Worm (Caenorhabditis elegans): ENCODE results near the gene F53B1.9.

The F53B1.9 gene

DNA sequence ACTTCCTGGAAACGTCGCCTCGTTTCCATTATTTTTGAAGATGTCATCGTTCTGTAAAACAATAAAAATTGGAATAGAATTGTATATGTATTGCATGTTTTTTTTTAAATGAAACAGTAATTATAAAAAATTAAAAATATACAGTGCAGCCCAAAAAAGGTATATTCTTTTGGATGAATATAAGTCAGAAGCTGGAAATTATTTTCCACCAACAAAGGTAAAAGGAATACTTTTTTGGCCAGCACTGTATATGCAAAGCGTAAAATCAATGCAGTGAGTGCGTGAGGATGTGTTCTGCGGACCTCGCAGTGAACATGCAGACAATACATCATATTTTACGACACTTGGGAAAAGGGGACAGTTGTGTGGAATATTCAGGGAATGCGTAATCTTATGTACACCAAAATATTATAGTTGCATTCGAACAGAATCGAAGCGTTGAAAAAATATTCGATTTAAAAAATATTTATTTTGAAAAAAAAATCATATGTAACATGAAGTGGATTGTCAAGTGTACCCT lies 44.8 kb upstream of the F53B1.9 start, which contains the start of gene F48B9.8 (continued):
- no peak for TF ChIP-seq vab-15 (tag; optimal IDR thresholded peaks at IDR 0.05)
- no peak for TF ChIP-seq efl-3 (GFP tag; optimal IDR thresholded peaks at IDR 0.05)
- TF ChIP-seq tbx-2 (tag; optimal IDR thresholded peaks at IDR 0.05): peak; percentile 34
- no peak for TF ChIP-seq ama-1 (optimal IDR thresholded peaks at IDR 0.05)
- TF ChIP-seq dsc-1 (tag; optimal IDR thresholded peaks at IDR 0.05): no peak
- TF ChIP-seq hlh-17 (GFP tag; optimal IDR thresholded peaks at IDR 0.05; ENCODE audit: borderline replicate concordance): no peak
- TF ChIP-seq lin-39 (tag; optimal IDR thresholded peaks at IDR 0.05): no peak
- TF ChIP-seq zag-1 (tag; optimal IDR thresholded peaks at IDR 0.05): no peak
- no peak for TF ChIP-seq ztf-11 (tag; optimal IDR thresholded peaks at IDR 0.05)
- no peak for TF ChIP-seq elt-2 (tag; optimal IDR thresholded peaks at IDR 0.05)
- peak in 1 of 2 experiments; percentile 48 for TF ChIP-seq lin-35 (GFP tag; optimal IDR thresholded peaks at IDR 0.05)
- no peak for TF ChIP-seq isw-1 (GFP tag; IDR thresholded peaks at IDR 0.05)
- no peak for TF ChIP-seq nhr-237 (tag; optimal IDR thresholded peaks at IDR 0.05)
- no peak for TF ChIP-seq unc-30 (tag; optimal IDR thresholded peaks at IDR 0.05)
- TF ChIP-seq C34B4.2 (tag; optimal IDR thresholded peaks at IDR 0.05): no peak
- TF ChIP-seq lin-14 (GFP tag; optimal IDR thresholded peaks at IDR 0.05): no peak
- TF ChIP-seq mab-9 (GFP tag; IDR thresholded peaks at IDR 0.05): no peak
- peak; percentile 37 for TF ChIP-seq ceh-90 (tag; optimal IDR thresholded peaks at IDR 0.05)
- TF ChIP-seq nhr-11 (tag; optimal IDR thresholded peaks at IDR 0.05): no peak
- no peak for TF ChIP-seq aha-1 (tag; optimal IDR thresholded peaks at IDR 0.05)
- no peak for TF ChIP-seq egl-13 (tag; optimal IDR thresholded peaks at IDR 0.05)
- TF ChIP-seq nhr-90 (tag; optimal IDR thresholded peaks at IDR 0.05; ENCODE audit: poor library complexity): no peak
- no peak for TF ChIP-seq mdl-1 (tag; optimal IDR thresholded peaks at IDR 0.05)
- TF ChIP-seq ces-1 (GFP tag; optimal IDR thresholded peaks at IDR 0.05): no peak
- no peak for TF ChIP-seq alr-1 (tag; optimal IDR thresholded peaks at IDR 0.05; ENCODE audit: borderline replicate concordance)
- TF ChIP-seq nhr-77 (tag; optimal IDR thresholded peaks at IDR 0.05): no peak
- no peak for TF ChIP-seq lin-13 (GFP tag; optimal IDR thresholded peaks at IDR 0.05)
- TF ChIP-seq pag-3 (tag; optimal IDR thresholded peaks at IDR 0.05; ENCODE audit: borderline replicate concordance, insufficient read depth): no peak
- no peak for TF ChIP-seq lin-15B (tag; optimal IDR thresholded peaks at IDR 0.05)
- TF ChIP-seq fkh-8 (tag; optimal IDR thresholded peaks at IDR 0.05): no peak
- TF ChIP-seq nhr-76 (tag; optimal IDR thresholded peaks at IDR 0.05): no peak

DNA sequence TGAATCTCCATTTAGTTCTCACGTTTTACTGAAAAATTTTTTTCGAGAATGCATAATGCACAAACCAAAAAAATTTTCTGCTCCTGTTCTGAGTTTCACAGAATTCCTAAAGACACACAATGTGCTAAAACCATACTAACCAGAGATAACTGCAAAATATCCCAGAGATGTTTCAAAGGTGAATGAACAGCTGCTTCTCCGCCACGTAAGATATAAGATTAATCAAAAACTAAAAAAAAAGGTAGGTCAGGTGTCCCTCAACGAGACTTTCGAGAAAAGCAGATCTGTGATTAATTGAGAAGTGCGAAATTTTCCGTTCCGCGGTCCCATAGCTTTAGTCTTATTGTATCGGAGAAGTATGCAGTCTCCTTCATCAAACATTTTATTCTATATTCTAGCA lies 33.1 kb upstream of the F53B1.9 start, which contains the start of gene F48B9.3:
Gene F48B9.3 (plus strand): TSS at position 301 of the 400 bp plus-strand sequence.
- TF ChIP-seq Y116A8C.19 (tag; optimal IDR thresholded peaks at IDR 0.05; ENCODE audit: borderline replicate concordance): no peak
- TF ChIP-seq nhr-237 (tag; optimal IDR thresholded peaks at IDR 0.05): no peak

ce11 chrX:2163084-2163483 lies 31.4 kb upstream of the F53B1.9 start, which contains the start of gene pdf-2:
pdf-2 (plus strand) TSS chrX:2163384.
- TF ChIP-seq pag-3 (tag; optimal IDR thresholded peaks at IDR 0.05; ENCODE audit: borderline replicate concordance, insufficient read depth) (no peak), nhr-85 (tag) (no peak), aha-1 (tag; optimal IDR thresholded peaks at IDR 0.05) (no peak), mab-9 (GFP tag; IDR thresholded peaks at IDR 0.05) (no peak), mef-2 (tag; optimal IDR thresholded peaks at IDR 0.05) (no peak), snu-23 (GFP tag; optimal IDR thresholded peaks at IDR 0.05) (no peak), rnt-1 (tag; optimal IDR thresholded peaks at IDR 0.05) (no peak), dpl-1 (GFP tag; optimal IDR thresholded peaks at IDR 0.05) (no peak), elt-3 (tag; optimal IDR thresholded peaks at IDR 0.05) (no peak), xbp-1 (tag; optimal IDR thresholded peaks at IDR 0.05) (no peak), egl-27 (tag; optimal IDR thresholded peaks at IDR 0.05) (no peak), mep-1 (tag; optimal IDR thresholded peaks at IDR 0.05) (no peak)

Data from whole organism, L1 larva.